Worm (Caenorhabditis elegans) whole organism, midembryonic: Measurements from ENCODE around the gene K11H12.3.

Source experiments
- T22C8.4 ChIP-seq: fragments of 200-800 bp; sonication (Bioruptor generic); IDR thresholded peaks from 2 replicates; pipeline ENCODE4 v1.3.6; 2022; ENCODE audit warnings: missing genetic modification characterization, missing compliant biosample characterization
- flt-1 ChIP-seq: fragments of 200-800 bp; sonication (Bioruptor generic); IDR thresholded peaks from 2 replicates; pipeline ENCODE4 v1.3.6; 2022; ENCODE audit warnings: missing genetic modification characterization, missing compliant biosample characterization
- med-1 ChIP-seq: sonication (generic microtip); optimal IDR thresholded peaks from 2 replicates; lab custom pipeline; 2017; ENCODE audit warnings: missing genetic modification characterization, mild to moderate bottlenecking, missing compliant biosample characterization, antibody characterized with exemption, missing genetic modification reagents; ENCODE audit not compliant: insufficient read depth
- ref-1 ChIP-seq: fragments of 200-800 bp; sonication (Bioruptor generic); conservative IDR thresholded peaks from 2 replicates; pipeline ENCODE4 v1.3.6; 2022; ENCODE audit warnings: missing genetic modification reagents, missing genetic modification characterization, missing compliant biosample characterization
- tab-1 ChIP-seq: fragments of 200-800 bp; sonication (Bioruptor generic); IDR thresholded peaks from 2 replicates; pipeline ENCODE4 v1.3.6; 2022; ENCODE audit warnings: missing genetic modification characterization, missing compliant biosample characterization

- no peak for TF ChIP-seq T22C8.4
- TF ChIP-seq flt-1 (GFP tag; lab: Robert Waterston, UW): no peak
- no peak for TF ChIP-seq ref-1
- no peak for TF ChIP-seq med-1 (GFP tag; lab: Kevin White, UChicago)
- no peak for TF ChIP-seq tab-1
Observed at ce11 chrIV:698304-698703, 25.0 kb upstream of the K11H12.3 start, which contains the start of gene Y55F3C.17.
